Worm (Caenorhabditis elegans) whole organism, late embryonic: ENCODE results near the gene fil-1.
"Not testable (repeated sequence)": the region's sequence is repeated elsewhere in the genome, so short reads cannot be mapped to it uniquely, and the experiment has no call there.

Experiments
- ceh-14 ChIP-seq: sonication (generic microtip); optimal IDR thresholded peaks from 2 replicates; lab custom pipeline; 2016; ENCODE audit warnings: missing genotype, missing genetic modification characterization, missing compliant biosample characterization
- ceh-19 ChIP-seq: fragments of 200-800 bp; sonication (Bioruptor generic); optimal IDR thresholded peaks from 2 replicates; lab custom pipeline; 2018; ENCODE audit warnings: mild to moderate bottlenecking, missing genetic modification characterization, missing compliant biosample characterization
- ceh-31 ChIP-seq: sonication (generic microtip); optimal IDR thresholded peaks from 2 replicates; lab custom pipeline; 2016; ENCODE audit warnings: missing genetic modification characterization, missing compliant biosample characterization
- ceh-34 ChIP-seq: sonication (generic microtip); optimal IDR thresholded peaks from 2 replicates; lab custom pipeline; 2016; ENCODE audit warnings: mild to moderate bottlenecking, missing genetic modification characterization, missing compliant biosample characterization
- hlh-6 ChIP-seq: sonication (generic microtip); optimal IDR thresholded peaks from 2 replicates; lab custom pipeline; 2016; ENCODE audit warnings: missing genotype, missing genetic modification characterization, missing compliant biosample characterization
- lin-11 ChIP-seq: fragments of 200-800 bp; sonication (Bioruptor generic); optimal IDR thresholded peaks from 2 replicates; lab custom pipeline; 2018; ENCODE audit warnings: mild to moderate bottlenecking, missing genetic modification characterization, missing compliant biosample characterization
- nfya-1 ChIP-seq: sonication (generic microtip); optimal IDR thresholded peaks from 2 replicates; lab custom pipeline; 2017; ENCODE audit warnings: missing genetic modification characterization, mild to moderate bottlenecking, missing compliant biosample characterization, antibody characterized with exemption, moderate library complexity
- npax-4 ChIP-seq: sonication (generic microtip); optimal IDR thresholded peaks from 2 replicates; lab custom pipeline; 2016; ENCODE audit warnings: missing genetic modification characterization, missing compliant biosample characterization
- pag-3 ChIP-seq: sonication (generic microtip); optimal IDR thresholded peaks from 2 replicates; lab custom pipeline; 2016; ENCODE audit warnings: missing compliant biosample characterization, missing genetic modification characterization, borderline replicate concordance
- sdc-2 ChIP-seq: sonication (generic microtip); optimal IDR thresholded peaks from 2 replicates; lab custom pipeline; 2016; ENCODE audit warnings: missing genotype, missing genetic modification characterization, missing compliant biosample characterization
- sox-4 ChIP-seq: sonication (generic microtip); optimal IDR thresholded peaks from 2 replicates; lab custom pipeline; 2017; ENCODE audit warnings: mild to moderate bottlenecking, missing genetic modification characterization, inconsistent platforms, missing compliant biosample characterization
- tbx-2 ChIP-seq: sonication (generic microtip); optimal IDR thresholded peaks from 2 replicates; lab custom pipeline; 2016; ENCODE audit warnings: missing genetic modification characterization, missing compliant biosample characterization
- unc-55 ChIP-seq: sonication (generic microtip); optimal IDR thresholded peaks from 2 replicates; lab custom pipeline; 2017; ENCODE audit warnings: missing biosample characterization, missing genetic modification reagents, missing genetic modification characterization

DNA sequence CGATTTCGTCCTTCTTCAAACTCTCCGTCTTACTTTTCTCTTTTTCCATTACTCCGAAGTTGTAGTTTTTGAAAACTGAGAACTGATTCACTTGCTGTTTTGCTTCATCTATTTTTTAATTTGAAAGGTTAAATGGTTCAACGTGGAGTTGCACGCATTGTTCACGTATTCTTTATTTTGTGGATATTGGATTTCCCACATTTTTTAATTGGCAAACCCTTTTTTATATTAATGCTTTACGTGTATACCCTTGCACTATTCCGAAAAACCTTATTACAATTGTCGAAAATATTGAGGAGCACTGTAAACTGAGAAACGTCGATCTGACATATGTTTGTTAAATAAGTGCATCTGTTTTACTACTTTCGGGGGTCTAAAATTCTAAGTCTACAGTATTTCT lies 43.1 kb downstream of the fil-1 start, which contains the start of gene melo-3:
- TF ChIP-seq sox-4; unc-55 (GFP tag; lab: Kevin White, UChicago); npax-4 (tag; lab: Kevin White, UChicago); lin-11; pag-3 (tag; lab: Kevin White, UChicago); ceh-19 (GFP tag; lab: Kevin White, UChicago); ceh-31; hlh-6; ceh-14; tbx-2 (tag; lab: Kevin White, UChicago); nfya-1 (tag; lab: Kevin White, UChicago); sdc-2; ceh-34 (tag; lab: Kevin White, UChicago): not testable (repeated sequence)
